Worm (Caenorhabditis elegans) whole organism, L4 larva: Measurements from ENCODE around the gene C53D6.11.

Experiments
- D1046.2 ChIP-seq: fragments of 200-800 bp; sonication (Bioruptor generic); IDR thresholded peaks from 2 replicates; pipeline ENCODE4 v1.3.6; 2022; ENCODE audit warnings: missing genetic modification characterization, missing compliant biosample characterization
- F37D6.2 ChIP-seq: sonication (generic microtip); optimal IDR thresholded peaks from 2 replicates; lab custom pipeline; 2016; ENCODE audit warnings: mild to moderate bottlenecking, missing genetic modification characterization, missing compliant biosample characterization
- F49E8.2 ChIP-seq: sonication (generic microtip); optimal IDR thresholded peaks from 2 replicates; lab custom pipeline; 2016; ENCODE audit warnings: missing compliant biosample characterization, mild to moderate bottlenecking, missing genetic modification characterization, borderline replicate concordance
- R02D3.7 ChIP-seq: fragments of 150-350 bp; sonication (generic microtip); optimal IDR thresholded peaks from 3 replicates; lab custom pipeline; 2014; ENCODE audit warnings: missing biosample characterization, missing genetic modification characterization
- T26A8.4 ChIP-seq: fragments of 200-800 bp; sonication (Bioruptor generic); IDR thresholded peaks from 2 replicates; pipeline ENCODE4 v1.3.6; 2022; ENCODE audit warnings: missing genetic modification characterization, missing compliant biosample characterization
- Y48G9A.11 ChIP-seq: fragments of 200-800 bp; sonication (Bioruptor generic); IDR thresholded peaks from 2 replicates; pipeline ENCODE4 v1.3.6; 2022; ENCODE audit warnings: missing genetic modification reagents, missing genetic modification characterization, missing compliant biosample characterization
- aha-1 ChIP-seq: fragments of 150-350 bp; peaks from one replicate; lab custom pipeline; 2014; ENCODE audit warnings: missing biosample characterization, missing genetic modification characterization
- aly-2 ChIP-seq: sonication (generic microtip); optimal IDR thresholded peaks from 2 replicates; lab custom pipeline; 2018; ENCODE audit warnings: missing biosample characterization, missing genetic modification characterization
- ama-1 ChIP-seq: fragments of 150-350 bp; optimal IDR thresholded peaks from 2 replicates; lab custom pipeline; 2014; ENCODE audit warnings: inconsistent platforms, mixed read lengths
- arid-1 ChIP-seq: fragments of 200-800 bp; sonication (Bioruptor generic); conservative IDR thresholded peaks from 2 replicates; pipeline ENCODE4 v1.3.6; 2022; ENCODE audit warnings: missing genetic modification reagents, missing genetic modification characterization, missing compliant biosample characterization
- attf-4 ChIP-seq: sonication (generic microtip); optimal IDR thresholded peaks from 3 replicates; lab custom pipeline; 2017; ENCODE audit warnings: missing biosample characterization, missing genetic modification characterization
- ctbp-1 ChIP-seq: fragments of 200-800 bp; sonication (Bioruptor generic); IDR thresholded peaks from 2 replicates; pipeline ENCODE4 v1.3.6; 2022; ENCODE audit warnings: missing genetic modification reagents, missing genetic modification characterization, missing compliant biosample characterization
- dmd-6 ChIP-seq: fragments of 200-800 bp; sonication (Bioruptor generic); IDR thresholded peaks from 2 replicates; pipeline ENCODE4 v1.3.6; 2022; ENCODE audit warnings: missing genetic modification reagents, missing genetic modification characterization, missing compliant biosample characterization
- dmd-9 ChIP-seq: fragments of 200-800 bp; sonication (Bioruptor generic); IDR thresholded peaks from 2 replicates; pipeline ENCODE4 v1.3.6; 2022; ENCODE audit warnings: missing genetic modification reagents, missing genetic modification characterization, missing compliant biosample characterization
- duxl-1 ChIP-seq: sonication (generic microtip); optimal IDR thresholded peaks from 2 replicates; lab custom pipeline; 2016; ENCODE audit warnings: mild to moderate bottlenecking, missing genetic modification characterization, moderate library complexity, missing compliant biosample characterization; ENCODE audit not compliant: poor library complexity
- egl-27 ChIP-seq: sonication (generic microtip); optimal IDR thresholded peaks from 3 replicates; lab custom pipeline; 2017; ENCODE audit warnings: missing biosample characterization, missing genetic modification reagents, missing genetic modification characterization
- hif-1 ChIP-seq, 2 experiments: sonication (generic microtip); optimal IDR thresholded peaks; 2 replicates each; lab custom pipeline; 2016 to 2017; ENCODE audit warnings: missing compliant biosample characterization in 2 of 2, missing genetic modification characterization in 2 of 2, missing genetic modification reagents in 2 of 2, missing genotype in 2 of 2, mild to moderate bottlenecking in 1 of 2
- hlh-11 ChIP-seq: fragments of 200-800 bp; sonication (Bioruptor generic); optimal IDR thresholded peaks from 2 replicates; lab custom pipeline; 2018; ENCODE audit warnings: mild to moderate bottlenecking, missing genetic modification characterization, missing compliant biosample characterization
- lin-1 ChIP-seq: fragments of 200-800 bp; sonication (Bioruptor generic); IDR thresholded peaks from 2 replicates; pipeline ENCODE4 v1.3.6; 2022; ENCODE audit warnings: missing genetic modification reagents, missing genetic modification characterization, missing compliant biosample characterization
- lin-15B ChIP-seq: fragments of 150-350 bp; sonication (generic microtip); optimal IDR thresholded peaks from 3 replicates; lab custom pipeline; 2014; ENCODE audit warnings: missing biosample characterization, missing genetic modification characterization
- lin-38 ChIP-seq: fragments of 200-800 bp; sonication (Bioruptor generic); IDR thresholded peaks from 2 replicates; pipeline ENCODE4 v1.3.6; 2022; ENCODE audit warnings: missing genetic modification reagents, missing genetic modification characterization, missing compliant biosample characterization
- madf-9 ChIP-seq: fragments of 200-800 bp; sonication (Bioruptor generic); conservative IDR thresholded peaks from 2 replicates; pipeline ENCODE4 v1.3.6; 2022; ENCODE audit warnings: missing genetic modification reagents, missing genetic modification characterization, missing compliant biosample characterization
- mdl-1 ChIP-seq, 2 experiments: fragments of 150-350 bp in 1 of 2; sonication (generic microtip) in 1 of 2; optimal IDR thresholded peaks; 2 replicates each; lab custom pipeline; 2014 to 2017; ENCODE audit warnings: missing biosample characterization in 2 of 2, missing genetic modification characterization in 2 of 2
- mdt-29 ChIP-seq: fragments of 200-800 bp; sonication (Bioruptor generic); IDR thresholded peaks from 2 replicates; pipeline ENCODE4 v1.3.6; 2022; ENCODE audit warnings: missing genetic modification reagents, missing genetic modification characterization, missing compliant biosample characterization
- mep-1 ChIP-seq: fragments of 150-350 bp; sonication (generic microtip); optimal IDR thresholded peaks from 3 replicates; lab custom pipeline; 2014; ENCODE audit warnings: missing biosample characterization, missing genetic modification characterization
- nhr-10 ChIP-seq: fragments of 150-350 bp; optimal IDR thresholded peaks from 2 replicates; lab custom pipeline; 2014; ENCODE audit warnings: missing biosample characterization, missing genetic modification characterization
- nhr-102 ChIP-seq: sonication (generic microtip); optimal IDR thresholded peaks from 2 replicates; lab custom pipeline; 2016; ENCODE audit warnings: mild to moderate bottlenecking, missing genetic modification characterization, moderate library complexity, missing compliant biosample characterization
- nhr-11 ChIP-seq: fragments of 150-350 bp; optimal IDR thresholded peaks from 2 replicates; lab custom pipeline; 2014; ENCODE audit warnings: missing biosample characterization, missing genetic modification characterization
- nhr-111 ChIP-seq: fragments of 200-800 bp; sonication (Bioruptor generic); optimal IDR thresholded peaks from 2 replicates; lab custom pipeline; 2018; ENCODE audit warnings: mild to moderate bottlenecking, missing genetic modification characterization, missing compliant biosample characterization
- nhr-28 ChIP-seq: fragments of 150-350 bp; optimal IDR thresholded peaks from 2 replicates; lab custom pipeline; 2014; ENCODE audit warnings: missing biosample characterization, missing genetic modification characterization
- nhr-77 ChIP-seq: fragments of 150-350 bp; optimal IDR thresholded peaks from 2 replicates; lab custom pipeline; 2014; ENCODE audit warnings: missing biosample characterization, missing genetic modification characterization
- php-3 ChIP-seq: fragments of 200-800 bp; sonication (Bioruptor generic); IDR thresholded peaks from 2 replicates; pipeline ENCODE4 v1.3.6; 2022; ENCODE audit warnings: missing genetic modification reagents, missing genetic modification characterization, missing compliant biosample characterization
- saeg-2 ChIP-seq: fragments of 200-800 bp; sonication (Bioruptor generic); IDR thresholded peaks from 2 replicates; pipeline ENCODE4 v1.3.6; 2022; ENCODE audit warnings: missing genetic modification reagents, missing genetic modification characterization, missing compliant biosample characterization
- skn-1 ChIP-seq: fragments of 150-350 bp; optimal IDR thresholded peaks from 2 replicates; lab custom pipeline; 2014; ENCODE audit warnings: missing biosample characterization, missing genetic modification characterization
- snpc-1.2 ChIP-seq: fragments of 200-800 bp; sonication (Bioruptor generic); IDR thresholded peaks from 2 replicates; pipeline ENCODE4 v1.3.6; 2022; ENCODE audit warnings: missing genetic modification reagents, missing genetic modification characterization, missing compliant biosample characterization
- snpc-4 ChIP-seq: fragments of 150-350 bp; optimal IDR thresholded peaks from 2 replicates; lab custom pipeline; 2014; ENCODE audit warnings: missing biosample characterization, missing genetic modification characterization
- spr-1 ChIP-seq: sonication (generic microtip); optimal IDR thresholded peaks from 2 replicates; lab custom pipeline; 2016; ENCODE audit warnings: mild to moderate bottlenecking, missing genetic modification characterization, missing compliant biosample characterization
- tag-97 ChIP-seq: fragments of 200-800 bp; sonication (Bioruptor generic); IDR thresholded peaks from 2 replicates; pipeline ENCODE4 v1.3.6; 2022; ENCODE audit warnings: missing genetic modification characterization, missing compliant biosample characterization
- tra-1 ChIP-seq: fragments of 200-800 bp; sonication (Bioruptor generic); IDR thresholded peaks from 2 replicates; pipeline ENCODE4 v1.3.6; 2022; ENCODE audit warnings: missing genetic modification reagents, missing genetic modification characterization, missing compliant biosample characterization

Gene C53D6.11

ce11 chrIV:9032550-9032949 is 22.2 kb downstream of the C53D6.11 start, which contains the start of gene C53D6.6 (continued):
- no peak for TF ChIP-seq F37D6.2 (tag; lab: Kevin White, UChicago)
- TF ChIP-seq hif-1 (tag; optimal IDR thresholded peaks at IDR 0.05; lab: Kevin White, UChicago), result no peak
- TF ChIP-seq F49E8.2 (tag; lab: Kevin White, UChicago), result no peak
- TF ChIP-seq madf-9 (GFP tag; lab: Robert Waterston, UW), result no peak
- TF ChIP-seq php-3, result no peak
- no peak for TF ChIP-seq D1046.2 (GFP tag; lab: Robert Waterston, UW)
- no peak for TF ChIP-seq lin-1

DNA sequence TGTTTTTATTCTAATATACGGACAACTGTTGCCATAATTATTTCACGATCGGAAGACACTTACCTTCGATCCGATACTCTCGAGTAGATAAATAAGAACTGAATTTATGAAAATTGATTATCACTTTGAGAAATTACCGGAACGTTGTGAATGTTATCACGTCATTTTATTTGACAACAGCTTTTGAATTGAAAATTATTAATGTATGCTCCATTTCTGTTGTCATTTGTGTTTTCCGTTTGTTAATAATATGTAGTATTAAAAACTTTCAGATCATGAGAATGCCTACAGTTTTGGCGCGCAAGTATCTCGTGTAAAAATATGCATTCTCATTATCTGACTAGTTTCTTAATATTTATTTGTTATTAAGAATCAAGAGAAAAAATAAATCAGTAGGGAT is 24.0 kb downstream of the C53D6.11 start, which contains the start of gene C53D6.10:
Gene C53D6.10, minus strand, starts transcription at position 101 of the 400 bp plus-strand sequence.
- no peak for TF ChIP-seq nhr-28
- TF ChIP-seq mdl-1 (tag; optimal IDR thresholded peaks at IDR 0.05; lab: Kevin White, UChicago), result no peak
- TF ChIP-seq duxl-1 (tag; lab: Kevin White, UChicago), result no peak
- TF ChIP-seq nhr-11 (tag; lab: Kevin White, UChicago), result no peak
- TF ChIP-seq mep-1 (tag; lab: Kevin White, UChicago), result no peak
- no peak for TF ChIP-seq snpc-4
- no peak for TF ChIP-seq tra-1 (GFP tag; lab: Robert Waterston, UW)
- no peak for TF ChIP-seq snpc-1.2 (GFP tag; lab: Robert Waterston, UW)
- no peak for TF ChIP-seq tag-97 (GFP tag; lab: Robert Waterston, UW)
- TF ChIP-seq spr-1, result no peak
- TF ChIP-seq aly-2 (tag; lab: Kevin White, UChicago), result no peak
- no peak for TF ChIP-seq nhr-10 (tag; lab: Kevin White, UChicago)
- no peak for TF ChIP-seq dmd-6
- no peak for TF ChIP-seq mdt-29
- no peak for TF ChIP-seq R02D3.7
- TF ChIP-seq dmd-9 (GFP tag; lab: Robert Waterston, UW), result no peak
- TF ChIP-seq egl-27 (tag; lab: Kevin White, UChicago), result no peak
- no peak for TF ChIP-seq madf-9 (GFP tag; lab: Robert Waterston, UW)
- TF ChIP-seq hlh-11, result no peak
- TF ChIP-seq arid-1 (GFP tag; lab: Robert Waterston, UW), result no peak

DNA sequence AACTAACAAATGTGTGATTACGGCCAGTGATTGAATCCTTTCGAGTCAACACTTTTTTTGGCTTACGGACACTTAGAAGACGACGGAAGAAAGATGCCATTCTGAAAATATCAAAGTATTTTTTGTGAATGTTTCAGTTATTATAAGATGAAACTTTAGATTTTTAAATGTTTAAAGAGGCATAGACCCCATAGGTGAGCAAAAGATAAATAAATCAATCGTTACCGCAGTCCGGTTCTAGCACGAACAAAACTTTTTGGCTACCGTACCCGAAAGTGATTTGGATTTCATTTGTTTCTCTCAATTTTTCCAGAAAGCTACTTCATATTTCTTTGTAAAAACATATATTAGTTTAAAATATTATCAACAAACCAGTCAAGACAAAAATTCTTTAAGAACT is 26.7 kb downstream of the C53D6.11 start, which contains the start of gene C53D6.7:
Gene C53D6.7, minus strand, starts transcription at position 101 of the 400 bp plus-strand sequence.
- TF ChIP-seq attf-4 (tag; lab: Kevin White, UChicago), result no peak
- TF ChIP-seq nhr-77 (tag; lab: Kevin White, UChicago), result no peak
- no peak for TF ChIP-seq R02D3.7
- TF ChIP-seq skn-1 (tag; lab: Kevin White, UChicago), result no peak
- TF ChIP-seq aha-1, result no peak
- TF ChIP-seq T26A8.4 (GFP tag; lab: Robert Waterston, UW), result no peak

DNA sequence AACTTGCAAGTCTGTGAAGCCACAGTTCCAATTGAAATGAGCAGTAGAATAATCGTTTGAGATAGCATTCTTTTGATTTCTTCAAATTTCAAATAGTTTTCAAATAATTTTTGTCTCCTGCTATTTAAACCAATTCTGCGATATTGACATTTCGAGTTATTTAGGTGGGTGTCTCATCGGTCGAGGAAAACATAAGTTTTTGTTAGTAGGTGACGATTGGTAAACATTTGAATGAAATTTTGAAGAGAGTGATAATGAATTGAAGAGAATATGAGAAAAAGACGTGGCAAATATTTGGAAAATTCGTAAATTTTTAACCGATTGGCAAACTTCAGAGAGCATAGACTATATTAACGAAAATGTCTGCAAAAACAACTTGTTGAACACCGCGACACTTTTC is 30.0 kb downstream of the C53D6.11 start, which contains the start of gene Y73F4A.3:
Gene Y73F4A.3, minus strand, starts transcription at position 101 of the 400 bp plus-strand sequence.
- TF ChIP-seq saeg-2 (GFP tag; lab: Robert Waterston, UW), result no peak
- no peak for TF ChIP-seq lin-15B (tag; lab: Kevin White, UChicago)
- TF ChIP-seq Y48G9A.11 (GFP tag; lab: Robert Waterston, UW), result no peak
- TF ChIP-seq mep-1 (tag; lab: Kevin White, UChicago), result no peak
- no peak for TF ChIP-seq spr-1
- no peak for TF ChIP-seq ctbp-1 (GFP tag; lab: Robert Waterston, UW)
- no peak for TF ChIP-seq F49E8.2 (tag; lab: Kevin White, UChicago)
- TF ChIP-seq lin-38 (GFP tag; lab: Robert Waterston, UW), result no peak
- TF ChIP-seq nhr-111 (GFP tag; lab: Kevin White, UChicago), result no peak
- TF ChIP-seq dmd-6, result no peak
- no peak for TF ChIP-seq nhr-11 (tag; lab: Kevin White, UChicago)
- no peak for TF ChIP-seq ama-1 (lab: Kevin White, UChicago)
- TF ChIP-seq nhr-102 (tag; lab: Kevin White, UChicago), result no peak
